Worm (Caenorhabditis elegans): ENCODE measurements around the gene F46C3.2.
A peak's percentile ranks its signal among the peaks of the same experiment; 100 is the strongest.

Gene F46C3.2

ce11 chrX:11383359-11383758 lies 35.2 kb downstream of the F46C3.2 start (continued):
- TF ChIP-seq set-16 (GFP tag; IDR thresholded peaks at IDR 0.05), result no peak
- TF ChIP-seq daf-19 (GFP tag; conservative IDR thresholded peaks at IDR 0.05), result no peak
- TF ChIP-seq dmd-6 (GFP tag; IDR thresholded peaks at IDR 0.05), result no peak
- no peak for TF ChIP-seq F49E8.2 (tag; optimal IDR thresholded peaks at IDR 0.05; ENCODE audit: borderline replicate concordance)

ce11 chrX:11379135-11379781 lies 39.3 kb downstream of the F46C3.2 start:
- TF ChIP-seq hlh-30 (tag; optimal IDR thresholded peaks at IDR 0.05; ENCODE audit: insufficient read depth) (no peak), ctbp-1 (GFP tag; IDR thresholded peaks at IDR 0.05) (peak; percentile 37; the same call in 1 of the 2 replicates), lim-7 (GFP tag; IDR thresholded peaks at IDR 0.05) (0 out of 2 replicates have a peak, but pooled peaks have one; percentile 29), tag-97 (GFP tag; IDR thresholded peaks at IDR 0.05) (no peak), daf-16 (GFP tag; optimal IDR thresholded peaks at IDR 0.05) (peak in 1 of 2 experiments; percentile 68), daf-16 (tag; optimal IDR thresholded peaks at IDR 0.05) (no peak), madf-5 (GFP tag; IDR thresholded peaks at IDR 0.05) (no peak), jun-1 (tag; optimal IDR thresholded peaks at IDR 0.05) (no peak), hlh-11 (tag; optimal IDR thresholded peaks at IDR 0.05) (peak; percentile 64), ces-1 (GFP tag; optimal IDR thresholded peaks at IDR 0.05) (peak; percentile 4), R02D3.7 (tag; optimal IDR thresholded peaks at IDR 0.05) (no peak), unc-62 (GFP tag; optimal IDR thresholded peaks at IDR 0.05 in 1 of 2) (peak in 1 of 2 experiments; percentile 89), unc-62 (tag; optimal IDR thresholded peaks at IDR 0.05) (no peak), set-16 (GFP tag; IDR thresholded peaks at IDR 0.05) (peak; percentile 18; the same call in 1 of the 2 replicates), duxl-1 (tag; optimal IDR thresholded peaks at IDR 0.05; ENCODE audit: poor library complexity) (no peak), fkh-10 (GFP tag; optimal IDR thresholded peaks at IDR 0.05) (peak; percentile 38), tra-1 (GFP tag; IDR thresholded peaks at IDR 0.05) (peak; percentile 36; the same call in 1 of the 2 replicates)

ce11 chrX:11377370-11377769 lies 41.2 kb downstream of the F46C3.2 start, which contains the start of gene tni-1:
Gene tni-1 (minus strand): TSS chrX:11377470.
- TF ChIP-seq unc-62 (GFP tag; optimal IDR thresholded peaks at IDR 0.05 in 1 of 2) (peak in 1 of 2 experiments; percentile 19), unc-62 (tag; optimal IDR thresholded peaks at IDR 0.05) (no peak), T20F7.1 (GFP tag; optimal IDR thresholded peaks at IDR 0.05) (no peak), lsy-2 (tag; optimal IDR thresholded peaks at IDR 0.05) (no peak), unc-39 (tag; optimal IDR thresholded peaks at IDR 0.05) (no peak), nhr-102 (tag; optimal IDR thresholded peaks at IDR 0.05) (no peak), dmd-8 (GFP tag; IDR thresholded peaks at IDR 0.05) (no peak)

ce11 chrX:11375509-11375908 lies 43.1 kb downstream of the F46C3.2 start, which contains the start of gene F42E11.3:
Gene F42E11.3 (minus strand): TSS chrX:11375609.
- TF ChIP-seq lim-7 (GFP tag; IDR thresholded peaks at IDR 0.05) (no peak), lir-3 (tag; optimal IDR thresholded peaks at IDR 0.05) (no peak), mdt-29 (GFP tag; IDR thresholded peaks at IDR 0.05) (no peak)

ce11 chrX:11370090-11370489 lies 48.5 kb downstream of the F46C3.2 start:
- TF ChIP-seq lin-13 (GFP tag; optimal IDR thresholded peaks at IDR 0.05) (no peak), dmd-6 (GFP tag; IDR thresholded peaks at IDR 0.05) (peak; percentile 63; the same call in 1 of the 2 replicates), nhr-6 (tag; optimal IDR thresholded peaks at IDR 0.05) (no peak)

- TF ChIP-seq rbr-2 (tag; optimal IDR thresholded peaks at IDR 0.05) (no peak), daf-16 (GFP tag; optimal IDR thresholded peaks at IDR 0.05) (peak in 1 of 2 experiments; percentile 87), daf-16 (tag; optimal IDR thresholded peaks at IDR 0.05) (no peak), hmg-1.1 (GFP tag; IDR thresholded peaks at IDR 0.05) (0 out of 2 replicates have a peak, but pooled peaks have one; percentile 13)
Observed at ce11 chrX:11368845-11369244, 49.7 kb downstream of the F46C3.2 start.

Data from whole organism, L4 larva.